Fruit fly (Drosophila melanogaster): ENCODE results near the gene CG43273.
A peak's percentile ranks its signal among the peaks of the same experiment; 100 is the strongest.

CG43273 gene

DNA sequence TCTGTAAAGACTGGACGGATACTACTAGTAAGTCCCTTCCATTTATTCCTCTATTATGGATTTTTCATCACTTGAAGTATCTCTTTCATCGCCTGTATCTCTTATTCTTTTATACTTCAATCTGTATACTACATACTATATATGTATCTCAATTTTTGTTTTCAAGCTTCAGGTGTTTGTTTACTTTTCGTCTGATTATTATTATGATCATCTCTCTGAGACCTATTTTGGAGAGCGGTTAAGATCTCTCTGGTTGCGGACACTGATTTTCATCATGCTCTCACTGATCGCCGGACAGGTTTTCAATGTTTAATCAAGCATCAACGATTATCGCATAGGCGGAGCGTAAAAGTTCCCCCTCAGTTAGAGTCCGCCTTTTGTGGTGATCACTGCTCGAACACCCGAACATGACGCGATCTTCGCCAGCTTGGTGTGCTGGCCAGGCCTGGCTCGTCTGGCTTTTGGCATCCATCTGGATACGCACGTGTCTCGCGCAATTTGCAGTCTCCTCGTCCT is 32.5 kb downstream of the CG43273 start, which contains the start of gene CG7016:
CG7016 (plus strand) TSS at position 358 of the 516 bp plus-strand sequence.
- no peak for TF ChIP-seq gl (tag; optimal IDR thresholded peaks at IDR 0.05)
- no peak for TF ChIP-seq CG4496 (GFP tag; IDR thresholded peaks at IDR 0.05)
- TF ChIP-seq CG17806 (tag; optimal IDR thresholded peaks at IDR 0.05), result no peak
- TF ChIP-seq CG15710 (tag; optimal IDR thresholded peaks at IDR 0.05), result no peak

dm6 chr3R:24863894-24864293 is 33.8 kb downstream of the CG43273 start:
- no peak for TF ChIP-seq CG34367 (tag; optimal IDR thresholded peaks at IDR 0.05)
- TF ChIP-seq Pif1B (GFP tag; optimal IDR thresholded peaks at IDR 0.05), result no peak
- no peak for TF ChIP-seq CG8159 (tag; optimal IDR thresholded peaks at IDR 0.05)
- no peak for TF ChIP-seq EcR (GFP tag; optimal IDR thresholded peaks at IDR 0.05)
- no peak for TF ChIP-seq CG17806 (tag; optimal IDR thresholded peaks at IDR 0.05)
- TF ChIP-seq D1 (tag; optimal IDR thresholded peaks at IDR 0.05), result no peak
- TF ChIP-seq gl (tag; optimal IDR thresholded peaks at IDR 0.05), result no peak
- TF ChIP-seq CG4496 (GFP tag; IDR thresholded peaks at IDR 0.05), result no peak
- TF ChIP-seq rn (GFP tag; IDR thresholded peaks at IDR 0.05), result no peak
- TF ChIP-seq CG13204 (GFP tag; optimal IDR thresholded peaks at IDR 0.05), result no peak
- TF ChIP-seq Pif1A (GFP tag; optimal IDR thresholded peaks at IDR 0.05), result no peak
- no peak for TF ChIP-seq fd96Ca (GFP tag; IDR thresholded peaks at IDR 0.05)
- TF ChIP-seq CG10348 (GFP tag; IDR thresholded peaks at IDR 0.05), result no peak
- TF ChIP-seq CG32121 (GFP tag; IDR thresholded peaks at IDR 0.05), result no peak
- TF ChIP-seq CG12605 (GFP tag; IDR thresholded peaks at IDR 0.05), result no peak
- no peak for TF ChIP-seq CG8301 (tag; optimal IDR thresholded peaks at IDR 0.05)
- no peak for TF ChIP-seq CG15710 (tag; optimal IDR thresholded peaks at IDR 0.05)
- TF ChIP-seq Ets98B (GFP tag; IDR thresholded peaks at IDR 0.05), result no peak

dm6 chr3R:24864719-24865400 is 34.8 kb downstream of the CG43273 start, which contains the start of the genes Srg1 and Elal:
Gene Srg1 (minus strand): TSS chr3R:24864732.
Gene Elal (plus strand): TSS chr3R:24865350.
- peak; percentile 4 for TF ChIP-seq CG15710 (tag; optimal IDR thresholded peaks at IDR 0.05)
- TF ChIP-seq CG17806 (tag; optimal IDR thresholded peaks at IDR 0.05), result peak; percentile 13
- no peak for TF ChIP-seq EcR (GFP tag; optimal IDR thresholded peaks at IDR 0.05)
- no peak for TF ChIP-seq CG12605 (GFP tag; IDR thresholded peaks at IDR 0.05)
- peak; percentile 21 for TF ChIP-seq CG8159 (tag; optimal IDR thresholded peaks at IDR 0.05)
- no peak for TF ChIP-seq Pif1B (GFP tag; optimal IDR thresholded peaks at IDR 0.05)
- TF ChIP-seq CG9948 (tag; optimal IDR thresholded peaks at IDR 0.05), result peak; percentile 29
- no peak for TF ChIP-seq gl (tag; optimal IDR thresholded peaks at IDR 0.05)
- no peak for TF ChIP-seq CG10348 (GFP tag; IDR thresholded peaks at IDR 0.05)
- TF ChIP-seq Snoo (tag; optimal IDR thresholded peaks at IDR 0.05), result no peak
- TF ChIP-seq CG4496 (GFP tag; IDR thresholded peaks at IDR 0.05), result 0 out of 3 replicates have a peak, but pooled peaks have one; percentile 33

DNA sequence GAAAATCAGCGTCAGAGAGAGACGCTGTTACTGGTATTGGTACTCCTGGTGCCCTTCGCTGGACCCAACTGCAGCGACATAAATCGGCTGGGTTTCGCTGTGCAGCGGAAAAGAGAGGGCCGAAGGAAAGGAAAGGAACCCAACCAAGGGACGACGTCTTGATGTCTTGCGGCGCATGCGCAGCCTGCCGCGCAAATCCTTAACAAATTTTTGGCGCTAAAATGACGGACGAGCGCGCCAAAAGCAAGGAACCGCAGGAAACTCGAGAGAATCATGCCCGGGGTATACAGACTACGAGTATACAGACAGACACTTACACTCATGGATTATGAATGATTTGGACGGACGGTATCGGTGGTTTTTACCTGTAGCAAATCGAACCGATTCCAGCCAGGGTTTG is 36.9 kb downstream of the CG43273 start:
- TF ChIP-seq CG15710 (tag; optimal IDR thresholded peaks at IDR 0.05) (no peak), CG4496 (GFP tag; IDR thresholded peaks at IDR 0.05) (no peak), CG17806 (tag; optimal IDR thresholded peaks at IDR 0.05) (no peak), CG12605 (GFP tag; IDR thresholded peaks at IDR 0.05) (no peak), Snoo (tag; optimal IDR thresholded peaks at IDR 0.05) (no peak), Pif1B (GFP tag; optimal IDR thresholded peaks at IDR 0.05) (no peak), CG10348 (GFP tag; IDR thresholded peaks at IDR 0.05) (no peak), CG8159 (tag; optimal IDR thresholded peaks at IDR 0.05) (no peak), CG13204 (GFP tag; optimal IDR thresholded peaks at IDR 0.05) (no peak), fd96Ca (GFP tag; IDR thresholded peaks at IDR 0.05) (no peak), Pif1A (GFP tag; optimal IDR thresholded peaks at IDR 0.05) (no peak), rn (GFP tag; IDR thresholded peaks at IDR 0.05) (no peak), CG9948 (tag; optimal IDR thresholded peaks at IDR 0.05) (no peak), CG8301 (tag; optimal IDR thresholded peaks at IDR 0.05) (no peak), Ets98B (GFP tag; IDR thresholded peaks at IDR 0.05) (no peak), EcR (GFP tag; optimal IDR thresholded peaks at IDR 0.05) (no peak)

dm6 chr3R:24867956-24868355 is 37.9 kb downstream of the CG43273 start:
- TF ChIP-seq Pif1A (GFP tag; optimal IDR thresholded peaks at IDR 0.05) (no peak), CG17806 (tag; optimal IDR thresholded peaks at IDR 0.05) (no peak), CG4496 (GFP tag; IDR thresholded peaks at IDR 0.05) (no peak), Snoo (tag; optimal IDR thresholded peaks at IDR 0.05) (no peak), CG8301 (tag; optimal IDR thresholded peaks at IDR 0.05) (no peak), CG13204 (GFP tag; optimal IDR thresholded peaks at IDR 0.05) (no peak), Pif1B (GFP tag; optimal IDR thresholded peaks at IDR 0.05) (no peak), CG15710 (tag; optimal IDR thresholded peaks at IDR 0.05) (no peak), CG32121 (GFP tag; IDR thresholded peaks at IDR 0.05) (no peak), CG10348 (GFP tag; IDR thresholded peaks at IDR 0.05) (no peak)

DNA sequence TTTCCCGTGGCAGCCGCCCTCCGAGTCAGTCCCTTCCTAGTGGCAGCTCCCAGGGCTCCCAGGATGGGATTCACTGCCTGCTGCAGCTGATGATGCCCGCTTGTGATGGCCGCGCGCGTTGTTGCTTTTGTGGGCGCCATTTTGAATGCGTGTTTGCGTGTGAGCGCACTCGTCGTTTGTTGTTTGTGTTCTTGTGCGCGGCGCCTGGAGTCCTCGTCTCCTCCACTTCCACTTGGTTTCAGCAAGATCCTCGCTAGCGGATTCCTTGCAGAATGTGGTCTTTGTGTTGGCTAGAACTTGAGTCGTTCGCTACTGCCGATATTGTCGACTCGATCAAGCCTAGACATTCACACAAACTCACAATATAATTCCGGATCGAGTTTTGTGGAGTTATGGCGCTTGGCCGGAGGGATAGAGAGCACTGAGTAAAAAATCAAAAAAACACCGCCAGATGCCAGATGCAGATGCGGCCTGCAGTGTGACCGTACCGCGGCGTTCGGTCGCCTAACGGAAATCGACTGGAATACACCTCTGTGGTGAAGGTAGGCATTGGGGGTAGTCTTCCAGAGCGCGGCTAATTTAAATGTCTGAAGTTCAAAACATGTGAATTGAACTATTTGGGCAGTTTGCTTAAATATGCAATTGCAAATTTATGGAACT is 40.4 kb downstream of the CG43273 start, which contains the start of gene CycB3:
CycB3 (minus strand) TSS at position 428 of the 660 bp plus-strand sequence.
- TF ChIP-seq EcR (GFP tag; optimal IDR thresholded peaks at IDR 0.05), result peak; percentile 2
- peak; percentile 33 for TF ChIP-seq Snoo (tag; optimal IDR thresholded peaks at IDR 0.05)
- TF ChIP-seq fd96Ca (GFP tag; IDR thresholded peaks at IDR 0.05), result no peak
- no peak for TF ChIP-seq CG8301 (tag; optimal IDR thresholded peaks at IDR 0.05)
- TF ChIP-seq gl (tag; optimal IDR thresholded peaks at IDR 0.05), result peak; percentile 10
- TF ChIP-seq CG13204 (GFP tag; optimal IDR thresholded peaks at IDR 0.05), result peak; percentile 14
- no peak for TF ChIP-seq Pif1A (GFP tag; optimal IDR thresholded peaks at IDR 0.05)
